Fruit fly (Drosophila melanogaster) whole organism, pupa: ENCODE results near the gene CG15880.
A peak's percentile ranks its signal among the peaks of the same experiment; 100 is the strongest.

Experiments used
- CG13204 ChIP-seq: fragments of 200-800 bp; sonication (Bioruptor generic); optimal IDR thresholded peaks from 2 replicates; lab custom pipeline; 2018; ENCODE audit warnings: missing biosample characterization, mild to moderate bottlenecking, missing genetic modification characterization, moderate library complexity
- CG15710 ChIP-seq: fragments of 200-800 bp; sonication (Bioruptor generic); optimal IDR thresholded peaks from 2 replicates; lab custom pipeline; 2018; ENCODE audit warnings: missing biosample characterization, mild to moderate bottlenecking, missing genetic modification characterization, moderate library complexity
- Snoo ChIP-seq: fragments of 200-800 bp; sonication (Bioruptor generic); optimal IDR thresholded peaks from 3 replicates; lab custom pipeline; 2017; ENCODE audit warnings: missing biosample characterization, mild to moderate bottlenecking, missing genetic modification characterization, inconsistent platforms

DNA sequence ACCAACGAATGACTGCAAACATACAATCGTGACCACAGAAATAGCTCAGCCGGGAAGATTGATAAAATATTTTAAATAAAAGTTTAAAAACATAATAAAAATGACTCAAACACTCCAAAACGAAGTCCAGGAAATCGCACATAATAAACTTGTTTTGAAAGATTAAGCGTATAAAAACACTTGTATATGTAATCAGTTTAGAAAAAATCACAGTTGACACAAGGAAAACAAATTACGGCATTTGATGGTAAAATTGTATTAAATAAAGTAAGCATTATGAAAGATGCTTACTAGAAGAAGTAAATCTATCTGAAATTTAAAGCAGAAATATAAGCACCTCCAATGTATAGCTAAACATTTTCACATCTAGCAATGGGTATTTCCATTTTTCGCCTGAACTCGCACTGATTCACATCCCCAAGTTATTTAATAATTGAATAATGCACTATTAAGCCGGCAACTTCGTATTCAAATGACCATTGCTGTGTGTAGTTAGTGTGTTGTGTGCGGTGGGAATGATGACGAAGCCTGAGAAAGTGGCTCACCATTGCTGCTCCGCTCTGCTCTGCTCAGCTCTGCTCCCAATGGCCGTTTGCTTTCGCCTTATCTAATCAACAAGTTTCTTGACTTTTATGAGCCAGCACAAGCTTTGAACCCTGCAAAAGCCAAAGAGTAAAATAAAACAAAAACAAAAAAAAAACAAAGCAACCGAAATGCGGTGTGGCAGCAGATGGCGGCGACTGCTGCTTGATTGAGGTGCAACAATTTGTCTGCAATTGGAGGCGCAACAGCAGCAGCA is 29.6 kb upstream of the CG15880 start:
- TF ChIP-seq CG15710 (tag; lab: Kevin White, UChicago): peak; percentile 45
- TF ChIP-seq Snoo (tag; lab: Kevin White, UChicago): peak; percentile 28
- TF ChIP-seq CG13204: no peak
